Worm (Caenorhabditis elegans) whole organism, young adult: Measurements from ENCODE around the gene M79.2.

Source experiments
- B0261.1 ChIP-seq: sonication (generic microtip); optimal IDR thresholded peaks from 2 replicates; lab custom pipeline; 2016; ENCODE audit warnings: mild to moderate bottlenecking, missing genetic modification characterization, moderate library complexity, missing compliant biosample characterization
- C17E4.6 ChIP-seq: fragments of 200-800 bp; sonication (Bioruptor generic); IDR thresholded peaks from 2 replicates; pipeline ENCODE4 v1.3.6; 2022; ENCODE audit warnings: missing genetic modification reagents, missing genetic modification characterization, missing compliant biosample characterization
- F23B12.7 ChIP-seq: sonication (generic microtip); optimal IDR thresholded peaks from 2 replicates; lab custom pipeline; 2017; ENCODE audit warnings: missing genetic modification characterization, mild to moderate bottlenecking, missing compliant biosample characterization, antibody characterized with exemption, moderate library complexity; ENCODE audit not compliant: insufficient read depth
- F37B4.10 ChIP-seq: fragments of 200-800 bp; sonication (Bioruptor generic); IDR thresholded peaks from 2 replicates; pipeline ENCODE4 v1.3.6; 2022; ENCODE audit warnings: missing genetic modification characterization, missing compliant biosample characterization
- F49E8.2 ChIP-seq: sonication (generic microtip); optimal IDR thresholded peaks from 3 replicates; lab custom pipeline; 2017; ENCODE audit warnings: missing genetic modification characterization, mild to moderate bottlenecking, missing compliant biosample characterization, antibody characterized with exemption, moderate library complexity; ENCODE audit not compliant: insufficient read depth
- F55B11.4 ChIP-seq: sonication (generic microtip); optimal IDR thresholded peaks from 2 replicates; lab custom pipeline; 2016; ENCODE audit warnings: missing compliant biosample characterization, missing genetic modification characterization, borderline replicate concordance; ENCODE audit not compliant: insufficient read depth
- T07F8.4 ChIP-seq: sonication (generic microtip); optimal IDR thresholded peaks from 2 replicates; lab custom pipeline; 2016; ENCODE audit warnings: mild to moderate bottlenecking, missing genetic modification characterization, moderate library complexity, missing compliant biosample characterization
- bed-2 ChIP-seq: fragments of 200-800 bp; sonication (Bioruptor generic); IDR thresholded peaks from 2 replicates; pipeline ENCODE4 v1.3.6; 2022; ENCODE audit warnings: missing genetic modification reagents, missing genetic modification characterization, missing compliant biosample characterization
- cebp-2 ChIP-seq: fragments of 200-800 bp; sonication (Bioruptor generic); IDR thresholded peaks from 2 replicates; pipeline ENCODE4 v1.3.6; 2022; ENCODE audit warnings: missing genetic modification characterization, missing compliant biosample characterization
- ceh-79 ChIP-seq: sonication (generic microtip); optimal IDR thresholded peaks from 2 replicates; lab custom pipeline; 2017; ENCODE audit warnings: mild to moderate bottlenecking, missing genetic modification characterization, missing compliant biosample characterization
- dox-1 ChIP-seq: fragments of 200-800 bp; sonication (Bioruptor generic); IDR thresholded peaks from 2 replicates; pipeline ENCODE4 v1.3.6; 2022; ENCODE audit warnings: missing genetic modification reagents, missing genetic modification characterization, missing compliant biosample characterization
- dpl-1 ChIP-seq: fragments of 150-350 bp; optimal IDR thresholded peaks from 2 replicates; lab custom pipeline; 2014; ENCODE audit warnings: missing biosample characterization, missing genetic modification reagents, missing genetic modification characterization
- egrh-3 ChIP-seq: fragments of 200-800 bp; sonication (Bioruptor generic); IDR thresholded peaks from 2 replicates; pipeline ENCODE4 v1.3.6; 2022; ENCODE audit warnings: missing genetic modification reagents, missing genetic modification characterization, missing compliant biosample characterization
- fkh-3 ChIP-seq: sonication (generic microtip); optimal IDR thresholded peaks from 2 replicates; lab custom pipeline; 2016; ENCODE audit warnings: mild to moderate bottlenecking, missing genetic modification characterization, missing compliant biosample characterization
- gei-17 ChIP-seq: fragments of 200-800 bp; sonication (Bioruptor generic); optimal IDR thresholded peaks from 2 replicates; lab custom pipeline; 2018; ENCODE audit warnings: mild to moderate bottlenecking, missing genetic modification characterization, missing compliant biosample characterization
- hlh-12 ChIP-seq: sonication (generic microtip); optimal IDR thresholded peaks from 2 replicates; lab custom pipeline; 2016; ENCODE audit warnings: missing genetic modification characterization, missing compliant biosample characterization
- hlh-26 ChIP-seq: fragments of 200-800 bp; sonication (Bioruptor generic); conservative IDR thresholded peaks from 2 replicates; pipeline ENCODE4 v1.3.6; 2022; ENCODE audit warnings: missing genetic modification reagents, missing genetic modification characterization, missing compliant biosample characterization
- lin-35 ChIP-seq, 3 experiments: fragments of 150-350 bp in 2 of 3; sonication (generic microtip) in 1 of 3; optimal IDR thresholded peaks; 2 replicates each; lab custom pipeline; 2014 to 2018; ENCODE audit warnings: missing biosample characterization in 3 of 3, missing genetic modification characterization in 3 of 3, missing genetic modification reagents in 3 of 3
- lin-40 ChIP-seq: sonication (generic microtip); optimal IDR thresholded peaks from 2 replicates; lab custom pipeline; 2016; ENCODE audit warnings: missing genetic modification characterization, mild to moderate bottlenecking, missing compliant biosample characterization, missing genotype, missing genetic modification reagents
- lsy-27 ChIP-seq: sonication (generic microtip); optimal IDR thresholded peaks from 2 replicates; lab custom pipeline; 2017; ENCODE audit warnings: missing genetic modification characterization, mild to moderate bottlenecking, missing compliant biosample characterization, antibody characterized with exemption, missing genotype, borderline replicate concordance; ENCODE audit not compliant: insufficient read depth
- mes-4 ChIP-seq: sonication (generic microtip); optimal IDR thresholded peaks from 2 replicates; lab custom pipeline; 2016; ENCODE audit warnings: missing genotype, missing genetic modification characterization, missing compliant biosample characterization
- mxl-1 ChIP-seq: sonication (generic microtip); optimal IDR thresholded peaks from 2 replicates; lab custom pipeline; 2016; ENCODE audit warnings: missing genetic modification characterization, missing compliant biosample characterization
- nfya-1 ChIP-seq: sonication (generic microtip); optimal IDR thresholded peaks from 2 replicates; lab custom pipeline; 2017; ENCODE audit warnings: antibody characterized with exemption, missing compliant biosample characterization, missing genetic modification characterization, borderline replicate concordance; ENCODE audit not compliant: insufficient read depth
- nhr-120 ChIP-seq: fragments of 200-800 bp; sonication (Bioruptor generic); IDR thresholded peaks from 2 replicates; pipeline ENCODE4 v1.3.6; 2022; ENCODE audit warnings: missing genetic modification characterization, missing compliant biosample characterization
- nhr-90 ChIP-seq: sonication (generic microtip); optimal IDR thresholded peaks from 2 replicates; lab custom pipeline; 2016; ENCODE audit warnings: missing genotype, mild to moderate bottlenecking, missing genetic modification characterization, missing compliant biosample characterization
- rcor-1 ChIP-seq: fragments of 200-800 bp; sonication (Bioruptor generic); IDR thresholded peaks from 2 replicates; pipeline ENCODE4 v1.3.6; 2022; ENCODE audit warnings: missing genetic modification reagents, missing genetic modification characterization, missing compliant biosample characterization
- sdz-38 ChIP-seq: sonication (generic microtip); optimal IDR thresholded peaks from 2 replicates; lab custom pipeline; 2016; ENCODE audit warnings: missing genotype, missing genetic modification characterization, missing compliant biosample characterization
- sea-2 ChIP-seq: fragments of 200-800 bp; sonication (Bioruptor generic); IDR thresholded peaks from 2 replicates; pipeline ENCODE4 v1.3.6; 2022; ENCODE audit warnings: missing genetic modification characterization, missing compliant biosample characterization
- snpc-3.4 ChIP-seq: sonication (generic microtip); optimal IDR thresholded peaks from 2 replicates; lab custom pipeline; 2017; ENCODE audit warnings: missing genetic modification characterization, mild to moderate bottlenecking, missing compliant biosample characterization, antibody characterized with exemption, moderate library complexity, missing genotype, missing genetic modification reagents
- snpc-4 ChIP-seq, 5 experiments: fragments of 150-350 bp in 1 of 5; sonication (generic microtip) in 4 of 5; optimal IDR thresholded peaks; 2 replicates each; lab custom pipeline; 2014 to 2018; ENCODE audit warnings: missing genetic modification characterization in 5 of 5, missing biosample characterization in 3 of 5, antibody characterized with exemption in 2 of 5, mild to moderate bottlenecking in 2 of 5, missing compliant biosample characterization in 2 of 5, missing genotype in 2 of 5, moderate library complexity in 2 of 5, missing genetic modification reagents in 1 of 5
- xnd-1 ChIP-seq: sonication (generic microtip); optimal IDR thresholded peaks from 2 replicates; lab custom pipeline; 2016; ENCODE audit warnings: missing genotype, missing genetic modification reagents, missing genetic modification characterization, missing compliant biosample characterization
- zfh-2 ChIP-seq: fragments of 200-800 bp; sonication (Bioruptor generic); conservative IDR thresholded peaks from 2 replicates; pipeline ENCODE4 v1.3.6; 2022; ENCODE audit warnings: missing genetic modification reagents, missing genetic modification characterization, missing compliant biosample characterization
- ztf-18 ChIP-seq: sonication (generic microtip); optimal IDR thresholded peaks from 2 replicates; lab custom pipeline; 2016; ENCODE audit warnings: missing genotype, mild to moderate bottlenecking, missing genetic modification characterization, missing compliant biosample characterization
- ztf-22 ChIP-seq: fragments of 200-800 bp; sonication (Bioruptor generic); optimal IDR thresholded peaks from 2 replicates; lab custom pipeline; 2018; ENCODE audit warnings: mild to moderate bottlenecking, missing genetic modification characterization, moderate library complexity, missing compliant biosample characterization
- ztf-3 ChIP-seq: fragments of 200-800 bp; sonication (Bioruptor generic); optimal IDR thresholded peaks from 2 replicates; lab custom pipeline; 2018; ENCODE audit warnings: mild to moderate bottlenecking, missing genetic modification characterization, missing compliant biosample characterization

The M79.2 gene

DNA sequence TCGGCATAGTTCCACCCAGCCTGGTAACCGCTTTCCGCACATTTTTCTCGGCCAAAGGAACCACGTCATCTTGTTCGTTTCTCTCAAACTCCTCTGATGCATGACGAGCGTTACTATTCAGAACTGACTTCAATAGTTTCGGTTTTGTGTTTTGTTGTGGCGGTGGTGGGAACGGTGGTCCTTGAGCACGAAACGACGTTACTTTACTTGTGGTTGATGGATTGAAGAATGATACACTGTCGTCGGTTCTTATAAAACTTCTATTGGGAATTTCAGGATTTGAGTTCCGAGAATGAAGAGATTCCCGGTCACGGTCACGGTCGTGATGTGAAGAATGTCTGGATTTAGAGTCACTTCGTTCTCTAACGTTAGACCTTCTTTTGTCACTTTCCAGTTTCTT, 18.7 kb downstream of the M79.2 start:
- TF ChIP-seq sdz-38 (tag; lab: Kevin White, UChicago) = no peak
- TF ChIP-seq B0261.1 = no peak
- TF ChIP-seq T07F8.4 (tag; lab: Kevin White, UChicago) = no peak
- TF ChIP-seq C17E4.6 (GFP tag; lab: Robert Waterston, UW) = no peak
- TF ChIP-seq F49E8.2 (tag; lab: Kevin White, UChicago) = no peak
- TF ChIP-seq hlh-12 (tag; lab: Kevin White, UChicago) = no peak
- no peak for TF ChIP-seq cebp-2 (GFP tag; lab: Robert Waterston, UW)

DNA sequence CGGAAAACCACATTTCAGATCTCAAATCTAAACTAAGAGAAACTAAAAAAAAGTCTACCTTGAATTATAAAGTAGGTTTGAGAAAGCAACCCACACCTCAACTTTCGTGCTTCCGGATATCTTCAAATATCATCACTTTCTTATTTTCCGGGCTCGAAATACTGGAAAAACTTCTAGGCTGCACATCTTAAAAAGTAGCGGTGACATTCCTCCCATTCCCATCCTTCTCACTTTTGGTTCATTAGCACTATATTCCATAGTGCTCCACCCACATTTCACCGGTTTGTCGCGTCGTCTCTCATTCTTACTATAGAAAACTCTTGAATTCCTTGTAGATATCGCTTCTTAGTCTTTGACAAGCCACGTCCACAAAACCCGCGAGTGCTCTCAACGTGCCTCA, 24.2 kb downstream of the M79.2 start, which contains the start of gene flp-19:
Gene flp-19 (plus strand): TSS at position 301 of the 400 bp plus-strand sequence.
- TF ChIP-seq nhr-120 (GFP tag; lab: Robert Waterston, UW) = no peak
- no peak for TF ChIP-seq sdz-38 (tag; lab: Kevin White, UChicago)
- no peak for TF ChIP-seq hlh-26 (GFP tag; lab: Robert Waterston, UW)
- no peak for TF ChIP-seq ztf-18
- no peak for TF ChIP-seq zfh-2 (GFP tag; lab: Robert Waterston, UW)
- TF ChIP-seq dpl-1 (GFP tag; lab: Kevin White, UChicago) = no peak
- TF ChIP-seq nhr-90 (tag; lab: Kevin White, UChicago) = no peak
- no peak for TF ChIP-seq sea-2
- no peak for TF ChIP-seq F23B12.7
- no peak for TF ChIP-seq snpc-3.4 (tag; lab: Kevin White, UChicago)
- TF ChIP-seq F55B11.4 (tag; lab: Kevin White, UChicago) = no peak
- TF ChIP-seq bed-2 (GFP tag; lab: Robert Waterston, UW) = no peak
- no peak for TF ChIP-seq rcor-1
- TF ChIP-seq hlh-12 (tag; lab: Kevin White, UChicago) = no peak
- TF ChIP-seq egrh-3 (GFP tag; lab: Robert Waterston, UW) = no peak
- no peak for TF ChIP-seq ztf-22 (GFP tag; lab: Kevin White, UChicago)
- TF ChIP-seq xnd-1 (tag; lab: Kevin White, UChicago) = no peak
- TF ChIP-seq ztf-3 = no peak

DNA sequence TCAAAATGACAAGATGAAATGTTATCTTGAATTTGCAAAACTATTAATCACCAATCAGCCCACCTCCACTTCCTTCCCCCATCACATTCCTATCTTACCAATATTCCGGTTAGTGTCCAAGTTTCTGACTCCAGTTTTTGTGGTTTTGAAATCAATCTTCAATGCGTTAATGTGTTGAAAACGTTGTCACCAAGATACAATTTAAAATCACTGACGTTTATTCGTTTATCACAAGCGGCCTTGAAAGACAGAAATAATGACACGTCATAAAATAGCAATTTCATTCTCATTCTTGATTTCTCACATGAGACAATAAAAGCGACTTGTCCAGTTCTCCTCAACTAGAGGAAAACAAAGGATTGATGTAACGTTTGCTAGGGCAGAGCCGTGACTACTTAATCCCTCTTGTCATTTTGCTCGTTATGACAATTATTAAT, 28.9 kb downstream of the M79.2 start:
- TF ChIP-seq snpc-3.4 (tag; lab: Kevin White, UChicago) = no peak
- TF ChIP-seq snpc-4 (GFP tag; optimal IDR thresholded peaks at IDR 0.05; lab: Kevin White, UChicago) = no peak
- no peak for TF ChIP-seq snpc-4 (tag; optimal IDR thresholded peaks at IDR 0.05; lab: Kevin White, UChicago)
- no peak for TF ChIP-seq mes-4 (tag; lab: Kevin White, UChicago)
- TF ChIP-seq lin-35 (GFP tag; optimal IDR thresholded peaks at IDR 0.05; lab: Kevin White, UChicago) = no peak
- no peak for TF ChIP-seq F37B4.10 (GFP tag; lab: Robert Waterston, UW)
- TF ChIP-seq mxl-1 (tag; lab: Kevin White, UChicago) = no peak
- TF ChIP-seq dox-1 (GFP tag; lab: Robert Waterston, UW) = no peak
- no peak for TF ChIP-seq lsy-27 (tag; lab: Kevin White, UChicago)
- no peak for TF ChIP-seq ceh-79 (tag; lab: Kevin White, UChicago)
- TF ChIP-seq lin-40 = no peak
- TF ChIP-seq fkh-3 = no peak
- no peak for TF ChIP-seq F55B11.4 (tag; lab: Kevin White, UChicago)
- TF ChIP-seq nfya-1 (tag; lab: Kevin White, UChicago) = no peak
- TF ChIP-seq gei-17 = no peak
- TF ChIP-seq, all 124 proteins: peak for 0
